Fruit fly (Drosophila melanogaster) whole organism, prepupa: ENCODE results near the gene HtrA2.

Experiments
- CG10631 ChIP-seq: fragments of 200-800 bp; sonication (Bioruptor generic); optimal IDR thresholded peaks from 2 replicates; lab custom pipeline; 2016; ENCODE audit warnings: missing biosample characterization, missing genetic modification characterization
- CG11762 ChIP-seq: fragments of 200-800 bp; sonication (Bioruptor generic); optimal IDR thresholded peaks from 3 replicates; lab custom pipeline; 2016; ENCODE audit warnings: missing biosample characterization, missing genetic modification characterization; ENCODE audit not compliant: insufficient read depth
- CG3032 ChIP-seq: fragments of 200-800 bp; optimal IDR thresholded peaks from 2 replicates; lab custom pipeline; 2019; ENCODE audit warnings: missing biosample characterization, mild to moderate bottlenecking, missing genetic modification characterization, moderate library complexity
- CG31627 ChIP-seq: fragments of 200-800 bp; sonication (Bioruptor generic); optimal IDR thresholded peaks from 3 replicates; lab custom pipeline; 2016; ENCODE audit warnings: missing biosample characterization, missing genetic modification characterization
- CG32006 ChIP-seq: fragments of 200-800 bp; sonication (Bioruptor generic); optimal IDR thresholded peaks from 3 replicates; lab custom pipeline; 2017; ENCODE audit warnings: missing biosample characterization, mild to moderate bottlenecking, missing genetic modification characterization
- CG3919 ChIP-seq: fragments of 200-800 bp; sonication (Bioruptor generic); optimal IDR thresholded peaks from 3 replicates; lab custom pipeline; 2016; ENCODE audit warnings: missing biosample characterization, missing genetic modification characterization
- CG6792 ChIP-seq: fragments of 200-800 bp; sonication (Bioruptor generic); optimal IDR thresholded peaks from 3 replicates; lab custom pipeline; 2016; ENCODE audit warnings: missing biosample characterization, missing genetic modification characterization
- CG6854 ChIP-seq: fragments of 200-800 bp; sonication (Bioruptor generic); optimal IDR thresholded peaks from 2 replicates; lab custom pipeline; 2017; ENCODE audit warnings: missing biosample characterization, mild to moderate bottlenecking, missing genetic modification characterization
- CG7368 ChIP-seq: fragments of 200-800 bp; sonication (Bioruptor generic); optimal IDR thresholded peaks from 3 replicates; lab custom pipeline; 2016; ENCODE audit warnings: missing biosample characterization, missing genetic modification characterization
- CG8319 ChIP-seq: fragments of 200-800 bp; sonication (Bioruptor generic); optimal IDR thresholded peaks from 3 replicates; lab custom pipeline; 2016; ENCODE audit warnings: missing biosample characterization, missing genetic modification characterization
- CG8632 ChIP-seq: fragments of 200-800 bp; sonication (Bioruptor generic); optimal IDR thresholded peaks from 3 replicates; lab custom pipeline; 2016; ENCODE audit warnings: missing biosample characterization, missing genetic modification characterization
- Eip75B ChIP-seq: fragments of 200-800 bp; sonication (Bioruptor generic); optimal IDR thresholded peaks from 3 replicates; lab custom pipeline; 2016; ENCODE audit warnings: missing biosample characterization, missing genetic modification characterization
- Eip78C ChIP-seq: fragments of 200-800 bp; sonication (Bioruptor generic); peaks from one replicate; lab custom pipeline; 2016; ENCODE audit warnings: missing biosample characterization, missing genetic modification characterization
- Eip93F ChIP-seq: fragments of 200-800 bp; sonication (Bioruptor generic); optimal IDR thresholded peaks from 2 replicates; lab custom pipeline; 2016; ENCODE audit warnings: missing biosample characterization, mild to moderate bottlenecking, missing genetic modification characterization
- Ets21C ChIP-seq: fragments of 200-800 bp; sonication (Bioruptor generic); optimal IDR thresholded peaks from 3 replicates; lab custom pipeline; 2016; ENCODE audit warnings: missing biosample characterization, missing genetic modification characterization
- Hr38 ChIP-seq: sonication (Bioruptor generic); optimal IDR thresholded peaks from 2 replicates; lab custom pipeline; 2016; ENCODE audit warnings: missing biosample characterization, missing genetic modification characterization
- Hr4 ChIP-seq: fragments of 200-800 bp; sonication (Bioruptor generic); optimal IDR thresholded peaks from 3 replicates; lab custom pipeline; 2016; ENCODE audit warnings: missing biosample characterization, missing genetic modification characterization
- Lpt ChIP-seq: fragments of 200-800 bp; sonication (Bioruptor generic); optimal IDR thresholded peaks from 3 replicates; lab custom pipeline; 2016; ENCODE audit warnings: missing biosample characterization, missing genetic modification characterization
- Met ChIP-seq: fragments of 200-800 bp; sonication (Bioruptor generic); optimal IDR thresholded peaks from 3 replicates; lab custom pipeline; 2016; ENCODE audit warnings: missing biosample characterization, missing genetic modification characterization
- Smox ChIP-seq: fragments of 200-800 bp; sonication (Bioruptor generic); optimal IDR thresholded peaks from 3 replicates; lab custom pipeline; 2016; ENCODE audit warnings: missing biosample characterization, missing genetic modification characterization
- Sox102F ChIP-seq: fragments of 200-800 bp; sonication (Bioruptor generic); optimal IDR thresholded peaks from 2 replicates; lab custom pipeline; 2016; ENCODE audit warnings: missing biosample characterization, mild to moderate bottlenecking, missing genetic modification characterization
- Sox15 ChIP-seq: fragments of 200-800 bp; sonication (Bioruptor generic); optimal IDR thresholded peaks from 3 replicates; lab custom pipeline; 2016; ENCODE audit warnings: missing biosample characterization, missing genetic modification characterization
- acj6 ChIP-seq: fragments of 200-800 bp; sonication (Bioruptor generic); optimal IDR thresholded peaks from 3 replicates; lab custom pipeline; 2016; ENCODE audit warnings: missing biosample characterization, missing genetic modification characterization
- dac ChIP-seq: fragments of 200-800 bp; sonication (Bioruptor generic); optimal IDR thresholded peaks from 2 replicates; lab custom pipeline; 2017; ENCODE audit warnings: missing biosample characterization, mild to moderate bottlenecking, missing genetic modification characterization
- fd59A ChIP-seq: fragments of 200-800 bp; sonication (Bioruptor generic); optimal IDR thresholded peaks from 2 replicates; lab custom pipeline; 2017; ENCODE audit warnings: missing biosample characterization, mild to moderate bottlenecking, missing genetic modification characterization, missing genetic modification reagents
- fkh ChIP-seq: fragments of 200-800 bp; sonication (Bioruptor generic); optimal IDR thresholded peaks from 3 replicates; lab custom pipeline; 2017; ENCODE audit warnings: missing biosample characterization, mild to moderate bottlenecking, missing genetic modification characterization, moderate library complexity
- net ChIP-seq: fragments of 200-800 bp; sonication (Bioruptor generic); optimal IDR thresholded peaks from 3 replicates; lab custom pipeline; 2016; ENCODE audit warnings: missing biosample characterization, missing genetic modification characterization
- pdm3 ChIP-seq: fragments of 200-800 bp; sonication (Bioruptor generic); optimal IDR thresholded peaks from 3 replicates; lab custom pipeline; 2016; ENCODE audit warnings: missing biosample characterization, missing genetic modification characterization
- salr ChIP-seq, 2 experiments: fragments of 200-800 bp; sonication (Bioruptor generic); optimal IDR thresholded peaks; 3 replicates each; lab custom pipeline; 2016 to 2018; ENCODE audit warnings: missing biosample characterization in 2 of 2, missing genetic modification characterization in 2 of 2, mild to moderate bottlenecking in 1 of 2
- spab ChIP-seq: fragments of 200-800 bp; sonication (Bioruptor generic); optimal IDR thresholded peaks from 2 replicates; lab custom pipeline; 2017; ENCODE audit warnings: missing biosample characterization, mild to moderate bottlenecking, missing genetic modification characterization, missing genetic modification reagents
- svp ChIP-seq: fragments of 200-800 bp; sonication (Bioruptor generic); peaks from one replicate; lab custom pipeline; 2016; ENCODE audit warnings: missing biosample characterization, missing genetic modification characterization
- vri ChIP-seq: fragments of 200-800 bp; sonication (Bioruptor generic); optimal IDR thresholded peaks from 3 replicates; lab custom pipeline; 2016; ENCODE audit warnings: missing biosample characterization, mild to moderate bottlenecking, missing genetic modification characterization

HtrA2 gene

dm6 chr3R:14467231-14467846 is 44.2 kb downstream of the HtrA2 start (continued):
- no peak for TF ChIP-seq dac

- TF ChIP-seq Met (GFP tag; lab: Kevin White, UChicago) (no peak), CG6792 (GFP tag; lab: Kevin White, UChicago) (no peak), CG8632 (no peak), fkh (GFP tag; lab: Kevin White, UChicago) (no peak), Sox102F (no peak), spab (GFP tag; lab: Kevin White, UChicago) (no peak), dac (no peak), CG6854 (GFP tag; lab: Kevin White, UChicago) (no peak), acj6 (GFP tag; lab: Kevin White, UChicago) (no peak), vri (GFP tag; lab: Kevin White, UChicago) (no peak), Eip75B (GFP tag; lab: Kevin White, UChicago) (no peak), net (GFP tag; lab: Kevin White, UChicago) (no peak)
Measured at dm6 chr3R:14466312-14466711, 45.2 kb downstream of the HtrA2 start.

- no peak for TF ChIP-seq Hr4 (GFP tag; lab: Kevin White, UChicago)
- TF ChIP-seq CG32006, result no peak
- no peak for TF ChIP-seq Smox (GFP tag; lab: Kevin White, UChicago)
- no peak for TF ChIP-seq CG8632
- no peak for TF ChIP-seq CG3919 (GFP tag; lab: Kevin White, UChicago)
- TF ChIP-seq Eip93F (GFP tag; lab: Kevin White, UChicago), result no peak
- TF ChIP-seq svp, result no peak
- TF ChIP-seq vri (GFP tag; lab: Kevin White, UChicago), result no peak
- no peak for TF ChIP-seq acj6 (GFP tag; lab: Kevin White, UChicago)
- TF ChIP-seq Sox15 (GFP tag; lab: Kevin White, UChicago), result no peak
- TF ChIP-seq fd59A (GFP tag; lab: Kevin White, UChicago), result no peak
Measured at dm6 chr3R:14465183-14465582, 46.3 kb downstream of the HtrA2 start.

dm6 chr3R:14464423-14464822 is 47.1 kb downstream of the HtrA2 start:
- TF ChIP-seq Eip93F (GFP tag; lab: Kevin White, UChicago) (no peak), svp (peak; percentile 56)

dm6 chr3R:14462876-14463397 is 48.6 kb downstream of the HtrA2 start:
- TF ChIP-seq net (GFP tag; lab: Kevin White, UChicago) (no peak), fd59A (GFP tag; lab: Kevin White, UChicago) (no peak), CG3032 (no peak), svp (peak; percentile 94), acj6 (GFP tag; lab: Kevin White, UChicago) (no peak), Hr38 (GFP tag; lab: Kevin White, UChicago) (no peak), CG31627 (GFP tag; lab: Kevin White, UChicago) (no peak), vri (GFP tag; lab: Kevin White, UChicago) (peak; percentile 22), CG8319 (GFP tag; lab: Kevin White, UChicago) (no peak), CG6792 (GFP tag; lab: Kevin White, UChicago) (no peak), CG10631 (GFP tag; lab: Kevin White, UChicago) (no peak), fkh (GFP tag; lab: Kevin White, UChicago) (no peak), Eip78C (GFP tag; lab: Kevin White, UChicago) (peak; percentile 67), CG6854 (GFP tag; lab: Kevin White, UChicago) (no peak), Ets21C (GFP tag; lab: Kevin White, UChicago) (no peak)

- TF ChIP-seq Lpt (GFP tag; lab: Kevin White, UChicago) (no peak), CG7368 (GFP tag; lab: Kevin White, UChicago) (no peak), salr (GFP tag; optimal IDR thresholded peaks at IDR 0.05; lab: Kevin White, UChicago) (no peak), CG8632 (no peak), spab (GFP tag; lab: Kevin White, UChicago) (no peak), pdm3 (GFP tag; lab: Kevin White, UChicago) (no peak), CG11762 (GFP tag; lab: Kevin White, UChicago) (no peak), Sox15 (GFP tag; lab: Kevin White, UChicago) (no peak)
Measured at dm6 chr3R:14462341-14462740, 49.2 kb downstream of the HtrA2 start.
